Fruit fly (Drosophila melanogaster) whole organism, wandering third instar larva: ENCODE results near the gene Ir84a.

Experiments
- CG32264 ChIP-seq: fragments of 200-800 bp; sonication (Bioruptor generic); optimal IDR thresholded peaks from 2 replicates; lab custom pipeline; 2016; ENCODE audit warnings: missing biosample characterization, missing genetic modification characterization
- CG9705 ChIP-seq: fragments of 200-800 bp; sonication (Bioruptor generic); optimal IDR thresholded peaks from 2 replicates; lab custom pipeline; 2018; ENCODE audit warnings: missing biosample characterization, mild to moderate bottlenecking, missing genetic modification characterization
- CrebA ChIP-seq: fragments of 200-800 bp; sonication (Bioruptor generic); optimal IDR thresholded peaks from 2 replicates; lab custom pipeline; 2016; ENCODE audit warnings: missing biosample characterization, mild to moderate bottlenecking, missing genetic modification characterization, borderline replicate concordance
- Dfd ChIP-seq: fragments of >200 bp; optimal IDR thresholded peaks from 2 replicates; lab custom pipeline; 2017; ENCODE audit warnings: missing biosample characterization, missing genetic modification characterization
- Dif ChIP-seq: fragments of 200-275, 200-300 bp; sonication (Bioruptor generic); optimal IDR thresholded peaks from 2 replicates; lab custom pipeline; 2018; ENCODE audit warnings: missing biosample characterization, missing genetic modification characterization; ENCODE audit not compliant: partially characterized antibody
- GATAd ChIP-seq: sonication (Bioruptor generic); optimal IDR thresholded peaks from 2 replicates; lab custom pipeline; 2016; ENCODE audit warnings: missing biosample characterization, missing genetic modification characterization
- HLH106 ChIP-seq: fragments of 200-800 bp; optimal IDR thresholded peaks from 3 replicates; lab custom pipeline; 2019; ENCODE audit warnings: missing biosample characterization, mild to moderate bottlenecking, missing genetic modification characterization, moderate library complexity
- Jra ChIP-seq: sonication (Bioruptor generic); optimal IDR thresholded peaks from 2 replicates; lab custom pipeline; 2016; ENCODE audit warnings: missing biosample characterization, missing genetic modification characterization
- Mio ChIP-seq: sonication (Bioruptor generic); optimal IDR thresholded peaks from 2 replicates; lab custom pipeline; 2016; ENCODE audit warnings: missing biosample characterization, missing genetic modification characterization
- Myc ChIP-seq: fragments of >200 bp; optimal IDR thresholded peaks from 2 replicates; lab custom pipeline; 2017
- N ChIP-seq: fragments of >200 bp; optimal IDR thresholded peaks from 2 replicates; lab custom pipeline; 2018; ENCODE audit warnings: missing biosample characterization, missing external identifiers, missing genetic modification characterization
- Rel ChIP-seq, 2 experiments: fragments of 200-800 bp; sonication (Bioruptor generic) in 1 of 2; optimal IDR thresholded peaks; 2 replicates in 1 of 2; 3 replicates in 1 of 2; lab custom pipeline; 2016 to 2019; ENCODE audit warnings: mild to moderate bottlenecking in 2 of 2, missing biosample characterization in 2 of 2, missing genetic modification characterization in 2 of 2, moderate library complexity in 1 of 2
- Sp1 ChIP-seq: fragments of 200-800 bp; sonication (Bioruptor generic); optimal IDR thresholded peaks from 3 replicates; lab custom pipeline; 2019; ENCODE audit warnings: missing biosample characterization, mild to moderate bottlenecking, missing genetic modification characterization, moderate library complexity
- Vsx2 ChIP-seq: fragments of 200-300, 225-300 bp; sonication (Bioruptor generic); optimal IDR thresholded peaks from 2 replicates; lab custom pipeline; 2018; ENCODE audit warnings: missing biosample characterization, missing genetic modification characterization; ENCODE audit not compliant: partially characterized antibody
- br ChIP-seq: fragments of 200-800 bp; sonication (Bioruptor generic); optimal IDR thresholded peaks from 2 replicates; lab custom pipeline; 2016; ENCODE audit warnings: missing biosample characterization, missing genetic modification characterization
- brk ChIP-seq: fragments of 200-800 bp; sonication (Bioruptor generic); optimal IDR thresholded peaks from 2 replicates; lab custom pipeline; 2016; ENCODE audit warnings: missing biosample characterization, mild to moderate bottlenecking, missing genetic modification characterization
- dl ChIP-seq, 2 experiments: fragments of 175-275, 200-275 bp in 1 of 2; fragments of 200-275 bp in 1 of 2; sonication (Bioruptor generic); optimal IDR thresholded peaks; lab custom pipeline; 2018; ENCODE audit warnings: mild to moderate bottlenecking in 2 of 2, missing biosample characterization in 2 of 2, missing genetic modification characterization in 2 of 2, moderate library complexity in 2 of 2; ENCODE audit not compliant: partially characterized antibody in 2 of 2, insufficient read depth in 1 of 2
- dmrt93B ChIP-seq: fragments of 200-800 bp; sonication (Bioruptor generic); optimal IDR thresholded peaks from 2 replicates; lab custom pipeline; 2018; ENCODE audit warnings: missing biosample characterization, mild to moderate bottlenecking, missing genetic modification characterization
- dsf ChIP-seq: sonication (Bioruptor generic); optimal IDR thresholded peaks from 2 replicates; lab custom pipeline; 2016; ENCODE audit warnings: missing biosample characterization, missing genetic modification characterization, borderline replicate concordance
- ey ChIP-seq: fragments of 200-800 bp; sonication (Bioruptor generic); optimal IDR thresholded peaks from 2 replicates; lab custom pipeline; 2016; ENCODE audit warnings: missing biosample characterization, missing genetic modification characterization
- foxo ChIP-seq, 2 experiments: fragments of 200-800 bp; sonication (Bioruptor generic); optimal IDR thresholded peaks; 2 replicates in 1 of 2; 3 replicates in 1 of 2; lab custom pipeline; 2016 to 2017; ENCODE audit warnings: missing biosample characterization in 2 of 2, missing genetic modification characterization in 2 of 2
- fru ChIP-seq: fragments of 200-800 bp; sonication (Bioruptor generic); optimal IDR thresholded peaks from 3 replicates; lab custom pipeline; 2016; ENCODE audit warnings: missing biosample characterization, mild to moderate bottlenecking, missing genetic modification characterization
- h ChIP-seq: fragments of 200-800 bp; sonication (Bioruptor generic); optimal IDR thresholded peaks from 3 replicates; lab custom pipeline; 2016; ENCODE audit warnings: missing biosample characterization, mild to moderate bottlenecking, missing genetic modification characterization
- jim ChIP-seq: fragments of 175-275, 200-325 bp; sonication (Bioruptor generic); optimal IDR thresholded peaks from 2 replicates; lab custom pipeline; 2016; ENCODE audit warnings: missing biosample characterization, mild to moderate bottlenecking, missing genetic modification characterization
- pan ChIP-seq: fragments of >200 bp; optimal IDR thresholded peaks from 2 replicates; lab custom pipeline; 2017
- rgr ChIP-seq: fragments of 200-800 bp; sonication (Bioruptor generic); optimal IDR thresholded peaks from 3 replicates; lab custom pipeline; 2016; ENCODE audit warnings: missing biosample characterization, mild to moderate bottlenecking, missing genetic modification characterization
- sage ChIP-seq: fragments of 200-800 bp; sonication (Bioruptor generic); optimal IDR thresholded peaks from 2 replicates; lab custom pipeline; 2016; ENCODE audit warnings: missing biosample characterization, mild to moderate bottlenecking, missing genetic modification characterization
- sv ChIP-seq: fragments of 200-800 bp; sonication (Bioruptor generic); optimal IDR thresholded peaks from 3 replicates; lab custom pipeline; 2016; ENCODE audit warnings: missing biosample characterization, missing genetic modification characterization
- tai ChIP-seq: sonication (Bioruptor generic); optimal IDR thresholded peaks from 2 replicates; lab custom pipeline; 2016; ENCODE audit warnings: missing biosample characterization, missing genetic modification characterization
- usp ChIP-seq: fragments of >200 bp; optimal IDR thresholded peaks from 2 replicates; lab custom pipeline; 2017; ENCODE audit warnings: missing biosample characterization, missing genetic modification characterization
- woc ChIP-seq: sonication (Bioruptor generic); optimal IDR thresholded peaks from 2 replicates; lab custom pipeline; 2016; ENCODE audit warnings: missing biosample characterization, mild to moderate bottlenecking, missing genetic modification characterization

The Ir84a gene

dm6 chr3R:7406569-7406968 lies at the start of gene Ir84a:
TSS of gene Ir84a (plus strand) at chr3R:7406869.
- TF ChIP-seq dsf (GFP tag; lab: Kevin White, UChicago) (no peak), foxo (GFP tag; optimal IDR thresholded peaks at IDR 0.05; lab: Kevin White, UChicago) (no peak), sv (no peak), Rel (GFP tag; optimal IDR thresholded peaks at IDR 0.05; lab: Kevin White, UChicago) (no peak), Rel (tag; optimal IDR thresholded peaks at IDR 0.05; lab: Kevin White, UChicago) (no peak)
- TF ChIP-seq, all 38 proteins: peak for 0

dm6 chr3R:7362023-7362422 lies 44.6 kb upstream of the Ir84a start, which contains the start of gene CG17944:
TSS of gene CG17944 (minus strand) at chr3R:7362123.
- TF ChIP-seq dmrt93B (GFP tag; lab: Kevin White, UChicago) = no peak
- TF ChIP-seq jim (GFP tag; lab: Kevin White, UChicago) = no peak
- no peak for TF ChIP-seq rgr (GFP tag; lab: Kevin White, UChicago)
- TF ChIP-seq CrebA (GFP tag; lab: Kevin White, UChicago) = no peak
- no peak for TF ChIP-seq Dfd (GFP tag; lab: Kevin White, UChicago)
- no peak for TF ChIP-seq foxo (GFP tag; optimal IDR thresholded peaks at IDR 0.05; lab: Kevin White, UChicago)
- TF ChIP-seq dl (GFP tag; optimal IDR thresholded peaks at IDR 0.05; lab: Kevin White, UChicago; ENCODE audit: insufficient read depth in 1 of 2, partially characterized antibody in 2 of 2) = no peak
- TF ChIP-seq Dif (GFP tag; lab: Kevin White, UChicago) = no peak
- TF ChIP-seq usp = no peak
- no peak for TF ChIP-seq N (GFP tag; lab: Kevin White, UChicago)
- TF ChIP-seq pan = no peak
- TF ChIP-seq Mio (GFP tag; lab: Kevin White, UChicago) = no peak
- TF ChIP-seq Jra (GFP tag; lab: Kevin White, UChicago) = no peak

dm6 chr3R:7363673-7364072 lies 43.0 kb upstream of the Ir84a start, which contains the start of gene Mst84Dd:
TSS of gene Mst84Dd (minus strand) at chr3R:7363773.
- TF ChIP-seq Sp1 (no peak), Dif (GFP tag; lab: Kevin White, UChicago) (no peak), h (GFP tag; lab: Kevin White, UChicago) (no peak), tai (GFP tag; lab: Kevin White, UChicago) (no peak)

- no peak for TF ChIP-seq dmrt93B (GFP tag; lab: Kevin White, UChicago)
- no peak for TF ChIP-seq br (GFP tag; lab: Kevin White, UChicago)
Measured at dm6 chr3R:7364573-7364972, 42.1 kb upstream of the Ir84a start, which contains the start of gene Mst84Dc. TSS of gene Mst84Dc (minus strand) at chr3R:7364673.

dm6 chr3R:7365527-7365926 lies 41.1 kb upstream of the Ir84a start, which contains the start of the genes Mst84Db and Mst84Da:
TSS of gene Mst84Db (minus strand) at chr3R:7365627.
TSS of gene Mst84Da (plus strand) at chr3R:7365850.
- TF ChIP-seq fru (no peak), HLH106 (no peak), sage (GFP tag; lab: Kevin White, UChicago) (no peak), Vsx2 (GFP tag; lab: Kevin White, UChicago) (no peak), Sp1 (no peak), tai (GFP tag; lab: Kevin White, UChicago) (no peak), brk (GFP tag; lab: Kevin White, UChicago) (no peak), Dif (GFP tag; lab: Kevin White, UChicago) (no peak), GATAd (GFP tag; lab: Kevin White, UChicago) (no peak), Rel (GFP tag; optimal IDR thresholded peaks at IDR 0.05; lab: Kevin White, UChicago) (no peak), Rel (tag; optimal IDR thresholded peaks at IDR 0.05; lab: Kevin White, UChicago) (no peak), ey (GFP tag; lab: Kevin White, UChicago) (no peak), jim (GFP tag; lab: Kevin White, UChicago) (no peak)

dm6 chr3R:7369205-7369604 lies 37.5 kb upstream of the Ir84a start, which contains the start of gene MstProx:
TSS of gene MstProx (minus strand) at chr3R:7369305.
- no peak for TF ChIP-seq CrebA (GFP tag; lab: Kevin White, UChicago)
- no peak for TF ChIP-seq Dif (GFP tag; lab: Kevin White, UChicago)
- no peak for TF ChIP-seq GATAd (GFP tag; lab: Kevin White, UChicago)
- TF ChIP-seq dmrt93B (GFP tag; lab: Kevin White, UChicago) = no peak
- no peak for TF ChIP-seq tai (GFP tag; lab: Kevin White, UChicago)
- TF ChIP-seq brk (GFP tag; lab: Kevin White, UChicago) = no peak
- no peak for TF ChIP-seq dl (GFP tag; optimal IDR thresholded peaks at IDR 0.05; lab: Kevin White, UChicago; ENCODE audit: insufficient read depth in 1 of 2, partially characterized antibody in 2 of 2)
- TF ChIP-seq Myc (lab: Kevin White, UChicago) = no peak
- TF ChIP-seq Vsx2 (GFP tag; lab: Kevin White, UChicago) = no peak
- TF ChIP-seq CG9705 (GFP tag; lab: Kevin White, UChicago) = no peak
- no peak for TF ChIP-seq jim (GFP tag; lab: Kevin White, UChicago)
- no peak for TF ChIP-seq pan
- no peak for TF ChIP-seq CG32264
- no peak for TF ChIP-seq woc (GFP tag; lab: Kevin White, UChicago)
- no peak for TF ChIP-seq h (GFP tag; lab: Kevin White, UChicago)
- no peak for TF ChIP-seq HLH106
- TF ChIP-seq rgr (GFP tag; lab: Kevin White, UChicago) = no peak
- TF ChIP-seq Dfd (GFP tag; lab: Kevin White, UChicago) = no peak
